Fruit fly (Drosophila melanogaster): Measurements from ENCODE around the gene CG5916.

Gene CG5916

DNA sequence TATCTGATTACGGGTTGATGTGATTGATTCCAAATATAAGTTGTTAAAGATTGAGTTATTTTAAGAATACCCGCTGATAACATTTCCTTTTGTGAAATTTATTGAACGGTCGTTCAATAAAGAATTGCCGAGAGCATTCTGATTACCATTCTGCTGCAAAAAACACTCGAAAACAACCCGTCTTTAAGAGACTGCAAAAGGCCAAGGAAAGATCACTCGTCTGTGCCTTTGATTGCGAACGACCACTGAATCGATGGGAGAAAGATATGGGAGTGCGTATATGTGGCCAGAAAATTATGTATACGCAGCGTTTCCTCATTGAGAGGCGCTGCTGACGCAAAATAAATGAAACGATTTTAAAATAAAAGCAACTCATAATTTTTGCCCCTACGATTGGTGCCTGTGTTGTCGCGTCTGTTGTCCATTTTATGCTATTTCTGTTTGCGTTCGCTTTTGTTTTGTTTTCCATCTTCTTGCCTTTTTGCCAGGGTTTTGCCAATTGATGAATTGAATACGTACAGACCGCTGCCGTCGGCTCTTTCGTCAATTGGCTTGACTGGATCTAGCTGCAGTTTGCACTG, 43.4 kb downstream of the CG5916 start:
- TF ChIP-seq CG17801 (GFP tag; optimal IDR thresholded peaks at IDR 0.05; ENCODE audit: partially characterized antibody): no peak

DNA sequence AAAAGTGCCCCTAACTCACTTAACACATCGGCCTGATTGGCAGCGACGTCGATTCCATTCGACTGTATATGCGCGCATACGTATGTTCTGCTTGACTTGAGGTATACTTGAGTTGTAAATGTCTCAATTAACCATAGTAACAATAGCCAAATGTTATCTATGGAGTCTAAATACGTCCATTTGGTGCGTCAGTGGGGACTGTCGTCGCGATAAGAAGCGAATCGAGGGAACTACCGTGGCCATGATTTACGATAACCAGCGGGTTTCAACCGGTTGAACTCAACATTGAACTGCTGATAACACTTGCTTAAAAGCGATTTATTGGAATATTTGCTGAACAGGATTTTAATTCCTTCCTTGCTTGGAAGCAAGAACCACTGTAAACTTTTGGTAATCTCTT, 44.0 kb downstream of the CG5916 start:
- TF ChIP-seq CG17801 (GFP tag; optimal IDR thresholded peaks at IDR 0.05; ENCODE audit: partially characterized antibody): no peak
